Fruit fly (Drosophila melanogaster) Kc167 (cell line): Measurements from ENCODE around the gene CG2218.

ENCODE experiments used
- Myc ChIP-seq: fragments of >200 bp; optimal IDR thresholded peaks from 2 replicates; lab custom pipeline; 2017; ENCODE audit warnings: missing external identifiers
- Sin3A ChIP-seq: fragments of >200 bp; optimal IDR thresholded peaks from 2 replicates; lab custom pipeline; 2018; ENCODE audit warnings: missing external identifiers
- h ChIP-seq: fragments of >200 bp; optimal IDR thresholded peaks from 3 replicates; lab custom pipeline; 2018; ENCODE audit warnings: missing external identifiers
- insv ChIP-seq: fragments of >200 bp; optimal IDR thresholded peaks from 3 replicates; lab custom pipeline; 2018; ENCODE audit warnings: missing external identifiers
- psq ChIP-seq: fragments of >200 bp; optimal IDR thresholded peaks from 2 replicates; lab custom pipeline; 2017; ENCODE audit warnings: missing external identifiers
- ttk ChIP-seq: sonication (Bioruptor generic); optimal IDR thresholded peaks from 2 replicates; lab custom pipeline; 2017; ENCODE audit warnings: missing external identifiers

DNA sequence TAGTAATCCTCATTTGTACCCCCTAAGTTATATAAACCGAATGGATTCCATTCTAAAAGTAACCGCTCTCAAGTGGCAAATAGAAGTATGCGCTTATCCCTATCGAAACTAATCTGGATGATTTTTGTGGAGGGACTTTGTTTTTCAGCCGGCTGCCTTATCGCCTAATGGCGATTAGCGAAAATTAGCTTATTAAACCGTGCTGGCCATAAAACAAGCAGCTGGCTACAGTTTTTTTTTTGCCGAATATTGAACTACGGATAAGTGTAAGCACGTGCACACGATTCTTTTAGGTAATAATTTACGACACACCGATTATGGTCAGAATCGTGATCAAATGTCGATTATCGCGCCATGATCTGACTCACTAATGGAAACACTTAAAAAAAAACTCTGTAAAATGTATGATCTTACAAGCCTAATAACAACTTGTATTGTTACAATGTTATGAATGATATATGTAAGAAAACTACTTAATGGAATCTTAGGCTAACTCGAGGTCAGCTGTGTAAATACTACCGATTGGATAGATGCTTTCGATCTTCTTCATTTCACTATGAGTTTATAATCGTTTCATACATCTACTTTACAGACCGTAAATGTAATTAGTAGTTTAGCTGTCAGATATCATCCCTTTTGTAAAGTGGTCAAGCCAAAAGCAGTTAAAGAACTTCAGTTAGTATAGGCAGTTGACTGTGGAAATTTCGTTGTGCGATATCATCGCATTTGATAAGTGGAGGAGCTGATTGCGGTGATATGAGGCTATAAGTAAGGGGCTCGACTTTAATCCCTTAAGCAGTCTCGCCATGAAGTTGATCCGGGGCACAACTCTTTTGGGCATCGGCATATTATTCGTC, 3.4 kb upstream of the CG2218 start, which contains the start of gene CG15534:
- TF ChIP-seq psq (lab: Kevin White, UChicago) = no peak
- TF ChIP-seq ttk (lab: Kevin White, UChicago) = no peak
- no peak for TF ChIP-seq insv (lab: Kevin White, UChicago)
- TF ChIP-seq Myc (lab: Kevin White, UChicago) = no peak
- no peak for TF ChIP-seq Sin3A (lab: Kevin White, UChicago)
- no peak for TF ChIP-seq h (lab: Kevin White, UChicago)
